Worm (Caenorhabditis elegans) whole organism, L3 larva: ENCODE measurements around the gene Y47D3A.13.

Source experiments
- ama-1 ChIP-seq: fragments of 150-350 bp; optimal IDR thresholded peaks from 2 replicates; lab custom pipeline; 2018
- ceh-9 ChIP-seq: sonication (generic microtip); optimal IDR thresholded peaks from 2 replicates; lab custom pipeline; 2018; ENCODE audit warnings: missing biosample characterization, missing genetic modification characterization
- egl-27 ChIP-seq: sonication (generic microtip); optimal IDR thresholded peaks from 4 replicates; lab custom pipeline; 2017; ENCODE audit warnings: missing biosample characterization, missing genetic modification reagents, missing genetic modification characterization
- elt-2 ChIP-seq: sonication (generic microtip); optimal IDR thresholded peaks from 2 replicates; lab custom pipeline; 2016; ENCODE audit warnings: missing genetic modification reagents, mild to moderate bottlenecking, missing genetic modification characterization, missing compliant biosample characterization
- elt-3 ChIP-seq, 3 experiments: fragments of 150-350 bp in 1 of 3; sonication (generic microtip) in 2 of 3; optimal IDR thresholded peaks; 2 replicates in 2 of 3; 4 replicates in 1 of 3; lab custom pipeline; 2014 to 2017; ENCODE audit warnings: missing biosample characterization in 3 of 3, missing genetic modification characterization in 3 of 3
- eor-1 ChIP-seq, 2 experiments: fragments of 150-350 bp; optimal IDR thresholded peaks; 2 replicates each; lab custom pipeline; 2014 to 2018; ENCODE audit warnings: missing biosample characterization in 2 of 2, missing genetic modification characterization in 2 of 2
- fkh-10 ChIP-seq: sonication (generic microtip); optimal IDR thresholded peaks from 2 replicates; lab custom pipeline; 2017; ENCODE audit warnings: missing biosample characterization, missing genetic modification reagents, missing genetic modification characterization
- nhr-12 ChIP-seq: fragments of 150-350 bp; optimal IDR thresholded peaks from 2 replicates; lab custom pipeline; 2014; ENCODE audit warnings: missing biosample characterization, missing genetic modification characterization
- nhr-23 ChIP-seq: fragments of 150-350 bp; optimal IDR thresholded peaks from 2 replicates; lab custom pipeline; 2014; ENCODE audit warnings: missing biosample characterization, missing genetic modification reagents, missing genetic modification characterization
- nhr-76 ChIP-seq: fragments of 150-350 bp; sonication (generic microtip); optimal IDR thresholded peaks from 5 replicates; lab custom pipeline; 2014; ENCODE audit warnings: missing biosample characterization, missing genetic modification characterization
- pha-4 ChIP-seq: fragments of 150-350 bp; optimal IDR thresholded peaks from 2 replicates; lab custom pipeline; 2014; ENCODE audit warnings: missing biosample characterization, missing genetic modification reagents, missing genetic modification characterization
- snpc-4 ChIP-seq: fragments of 150-350 bp; optimal IDR thresholded peaks from 2 replicates; lab custom pipeline; 2014; ENCODE audit warnings: missing biosample characterization, missing genetic modification characterization
- tbx-2 ChIP-seq: sonication (generic microtip); optimal IDR thresholded peaks from 2 replicates; lab custom pipeline; 2016; ENCODE audit warnings: mild to moderate bottlenecking, missing genetic modification characterization, missing compliant biosample characterization

- TF ChIP-seq snpc-4 (tag; lab: Kevin White, UChicago) (no peak), ama-1 (lab: Kevin White, UChicago) (no peak), ceh-9 (no peak), elt-2 (tag; lab: Kevin White, UChicago) (peak; percentile 38), nhr-76 (tag; lab: Kevin White, UChicago) (no peak), tbx-2 (tag; lab: Kevin White, UChicago) (no peak), fkh-10 (GFP tag; lab: Kevin White, UChicago) (no peak), nhr-23 (tag; lab: Kevin White, UChicago) (no peak), pha-4 (no peak), eor-1 (tag; optimal IDR thresholded peaks at IDR 0.05; lab: Kevin White, UChicago) (no peak), elt-3 (tag; optimal IDR thresholded peaks at IDR 0.05; lab: Kevin White, UChicago) (no peak), egl-27 (no peak), nhr-12 (no peak)
Measured at ce11 chrIII:11269206-11269605, 45.3 kb upstream of the Y47D3A.13 start.
